Worm (Caenorhabditis elegans) whole organism, L2 larva: ENCODE measurements around the gene F31F7.2.

Source experiments
- C34F6.9 ChIP-seq: fragments of 150-350 bp; optimal IDR thresholded peaks from 2 replicates; lab custom pipeline; 2014; ENCODE audit warnings: missing biosample characterization, missing genetic modification characterization
- F13H6.1 ChIP-seq: sonication (generic microtip); optimal IDR thresholded peaks from 2 replicates; lab custom pipeline; 2016; ENCODE audit warnings: missing genetic modification characterization, missing compliant biosample characterization
- Y55F3AM.14 ChIP-seq: fragments of 200-800 bp; sonication (Bioruptor generic); optimal IDR thresholded peaks from 2 replicates; lab custom pipeline; 2018; ENCODE audit warnings: mild to moderate bottlenecking, missing genetic modification characterization, missing compliant biosample characterization
- alr-1 ChIP-seq: fragments of 150-350 bp; optimal IDR thresholded peaks from 2 replicates; lab custom pipeline; 2014; ENCODE audit warnings: missing biosample characterization, missing genetic modification characterization
- ama-1 ChIP-seq: fragments of 150-350 bp; optimal IDR thresholded peaks from 2 replicates; lab custom pipeline; 2018; ENCODE audit warnings: inconsistent platforms
- blmp-1 ChIP-seq: sonication (generic microtip); optimal IDR thresholded peaks from 2 replicates; lab custom pipeline; 2017; ENCODE audit warnings: missing genetic modification characterization, mild to moderate bottlenecking, missing compliant biosample characterization, antibody characterized with exemption, moderate library complexity; ENCODE audit not compliant: insufficient read depth
- ceh-82 ChIP-seq: fragments of 150-350 bp; optimal IDR thresholded peaks from 2 replicates; lab custom pipeline; 2014; ENCODE audit warnings: missing biosample characterization, missing genetic modification characterization
- crh-2 ChIP-seq: sonication (generic microtip); optimal IDR thresholded peaks from 2 replicates; lab custom pipeline; 2017; ENCODE audit warnings: missing biosample characterization, missing genetic modification characterization
- dmd-4 ChIP-seq: sonication (generic microtip); optimal IDR thresholded peaks from 2 replicates; lab custom pipeline; 2017; ENCODE audit warnings: missing biosample characterization, missing genetic modification characterization
- egl-27 ChIP-seq: sonication (generic microtip); optimal IDR thresholded peaks from 3 replicates; lab custom pipeline; 2017; ENCODE audit warnings: missing biosample characterization, missing genetic modification reagents, missing genetic modification characterization
- elt-3 ChIP-seq: sonication (generic microtip); optimal IDR thresholded peaks from 2 replicates; lab custom pipeline; 2017; ENCODE audit warnings: missing biosample characterization, missing genetic modification characterization
- fos-1 ChIP-seq: fragments of 150-350 bp; optimal IDR thresholded peaks from 2 replicates; lab custom pipeline; 2014; ENCODE audit warnings: missing biosample characterization, missing genetic modification characterization
- gmeb-1 ChIP-seq: fragments of 150-350 bp; optimal IDR thresholded peaks from 2 replicates; lab custom pipeline; 2014; ENCODE audit warnings: missing biosample characterization, missing genetic modification characterization
- lin-13 ChIP-seq: fragments of 150-350 bp; optimal IDR thresholded peaks from 2 replicates; lab custom pipeline; 2014; ENCODE audit warnings: missing biosample characterization, missing genetic modification reagents, missing genetic modification characterization
- lin-39 ChIP-seq: fragments of 150-350 bp; optimal IDR thresholded peaks from 2 replicates; lab custom pipeline; 2014; ENCODE audit warnings: missing biosample characterization, missing genetic modification reagents, missing genetic modification characterization
- lsy-2 ChIP-seq, 2 experiments: fragments of 150-350 bp in 1 of 2; sonication (generic microtip) in 1 of 2; optimal IDR thresholded peaks; 2 replicates each; lab custom pipeline; 2014 to 2017; ENCODE audit warnings: missing biosample characterization in 2 of 2, missing genetic modification characterization in 2 of 2
- mbf-1 ChIP-seq: sonication (generic microtip); optimal IDR thresholded peaks from 2 replicates; lab custom pipeline; 2017; ENCODE audit warnings: missing biosample characterization, missing genetic modification characterization
- nhr-10 ChIP-seq: sonication (generic microtip); optimal IDR thresholded peaks from 2 replicates; lab custom pipeline; 2017; ENCODE audit warnings: missing biosample characterization, missing genetic modification characterization
- nhr-11 ChIP-seq: fragments of 150-350 bp; optimal IDR thresholded peaks from 2 replicates; lab custom pipeline; 2014; ENCODE audit warnings: missing biosample characterization, missing genetic modification characterization
- nhr-21 ChIP-seq: fragments of 150-350 bp; optimal IDR thresholded peaks from 2 replicates; lab custom pipeline; 2014; ENCODE audit warnings: missing biosample characterization, missing genetic modification characterization
- nhr-23 ChIP-seq: fragments of 150-350 bp; optimal IDR thresholded peaks from 2 replicates; lab custom pipeline; 2014; ENCODE audit warnings: missing biosample characterization, missing genetic modification reagents, missing genetic modification characterization
- nhr-237 ChIP-seq: fragments of 150-350 bp; optimal IDR thresholded peaks from 2 replicates; lab custom pipeline; 2014; ENCODE audit warnings: missing biosample characterization, missing genetic modification characterization
- nhr-25 ChIP-seq: fragments of 150-350 bp; sonication (generic microtip); optimal IDR thresholded peaks from 3 replicates; lab custom pipeline; 2014; ENCODE audit warnings: missing biosample characterization, missing genetic modification characterization
- nhr-6 ChIP-seq: fragments of 150-350 bp; optimal IDR thresholded peaks from 2 replicates; lab custom pipeline; 2014; ENCODE audit warnings: missing biosample characterization, missing genetic modification characterization
- nhr-77 ChIP-seq: fragments of 150-350 bp; optimal IDR thresholded peaks from 2 replicates; lab custom pipeline; 2014; ENCODE audit warnings: missing biosample characterization, missing genetic modification characterization
- sem-4 ChIP-seq: fragments of 150-350 bp; optimal IDR thresholded peaks from 2 replicates; lab custom pipeline; 2014; ENCODE audit warnings: missing biosample characterization, missing genetic modification reagents, missing genetic modification characterization
- skn-1 ChIP-seq: sonication (generic microtip); optimal IDR thresholded peaks from 2 replicates; lab custom pipeline; 2017; ENCODE audit warnings: missing biosample characterization, missing genetic modification characterization
- sma-3 ChIP-seq: sonication (generic microtip); optimal IDR thresholded peaks from 2 replicates; lab custom pipeline; 2016; ENCODE audit warnings: missing genetic modification reagents, missing genetic modification characterization, missing compliant biosample characterization
- sma-9 ChIP-seq, 2 experiments: fragments of 150-350 bp in 1 of 2; sonication (generic microtip) in 1 of 2; optimal IDR thresholded peaks; 2 replicates each; lab custom pipeline; 2014 to 2016; ENCODE audit warnings: missing genetic modification characterization in 2 of 2, mild to moderate bottlenecking in 1 of 2, missing biosample characterization in 1 of 2, missing compliant biosample characterization in 1 of 2, missing genetic modification reagents in 1 of 2, moderate library complexity in 1 of 2
- snpc-4 ChIP-seq: fragments of 150-350 bp; optimal IDR thresholded peaks from 2 replicates; lab custom pipeline; 2014; ENCODE audit warnings: missing biosample characterization, missing genetic modification characterization
- zag-1 ChIP-seq: fragments of 150-350 bp; optimal IDR thresholded peaks from 2 replicates; lab custom pipeline; 2014; ENCODE audit warnings: missing biosample characterization, missing genetic modification characterization
- ztf-1 ChIP-seq: fragments of 200-800 bp; sonication (Bioruptor generic); conservative IDR thresholded peaks from 2 replicates; pipeline ENCODE4 v1.3.6; 2022; ENCODE audit warnings: missing genetic modification characterization, missing compliant biosample characterization
- ztf-4 ChIP-seq: fragments of 150-350 bp; optimal IDR thresholded peaks from 2 replicates; lab custom pipeline; 2014; ENCODE audit warnings: missing biosample characterization, missing genetic modification characterization

F31F7.2 gene

DNA sequence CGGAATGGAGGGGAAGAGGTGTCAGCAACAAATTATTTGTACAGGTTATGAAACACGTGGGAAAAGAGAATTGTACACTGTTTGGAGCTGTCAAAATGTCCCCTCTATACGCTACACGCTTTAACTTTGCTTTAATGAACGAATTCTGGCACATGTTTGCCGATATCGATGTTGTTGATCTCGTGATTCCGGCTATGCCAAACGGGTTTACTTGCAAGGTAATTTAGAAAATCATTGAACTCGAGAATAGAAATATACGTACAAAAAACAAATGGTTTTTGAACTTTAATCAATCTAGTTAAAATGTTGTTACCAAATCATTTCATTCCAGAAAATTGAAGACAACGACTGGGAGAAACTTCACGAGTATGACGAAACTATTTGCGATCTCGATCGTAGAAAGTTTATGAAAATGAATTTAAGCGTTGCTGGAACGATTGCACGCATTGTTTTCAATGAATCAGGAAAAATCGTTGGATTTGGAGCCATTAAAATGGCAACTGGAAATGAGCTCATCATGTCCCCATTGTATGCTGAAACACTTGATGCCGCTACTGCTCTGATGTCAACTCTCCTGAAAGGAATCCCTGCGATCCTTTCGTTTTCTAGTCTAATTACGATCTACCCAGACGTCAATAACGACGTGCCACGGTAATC is 6.7 kb downstream of the F31F7.2 start:
- no peak for TF ChIP-seq egl-27 (tag; lab: Kevin White, UChicago)
- no peak for TF ChIP-seq blmp-1
- peak; percentile 17 for TF ChIP-seq sma-9 (GFP tag; optimal IDR thresholded peaks at IDR 0.05; lab: Kevin White, UChicago)
- no peak for TF ChIP-seq sma-9 (tag; optimal IDR thresholded peaks at IDR 0.05; lab: Kevin White, UChicago)
- TF ChIP-seq ama-1 = peak; percentile 30
- peak; percentile 37 for TF ChIP-seq nhr-21 (tag; lab: Kevin White, UChicago)

DNA sequence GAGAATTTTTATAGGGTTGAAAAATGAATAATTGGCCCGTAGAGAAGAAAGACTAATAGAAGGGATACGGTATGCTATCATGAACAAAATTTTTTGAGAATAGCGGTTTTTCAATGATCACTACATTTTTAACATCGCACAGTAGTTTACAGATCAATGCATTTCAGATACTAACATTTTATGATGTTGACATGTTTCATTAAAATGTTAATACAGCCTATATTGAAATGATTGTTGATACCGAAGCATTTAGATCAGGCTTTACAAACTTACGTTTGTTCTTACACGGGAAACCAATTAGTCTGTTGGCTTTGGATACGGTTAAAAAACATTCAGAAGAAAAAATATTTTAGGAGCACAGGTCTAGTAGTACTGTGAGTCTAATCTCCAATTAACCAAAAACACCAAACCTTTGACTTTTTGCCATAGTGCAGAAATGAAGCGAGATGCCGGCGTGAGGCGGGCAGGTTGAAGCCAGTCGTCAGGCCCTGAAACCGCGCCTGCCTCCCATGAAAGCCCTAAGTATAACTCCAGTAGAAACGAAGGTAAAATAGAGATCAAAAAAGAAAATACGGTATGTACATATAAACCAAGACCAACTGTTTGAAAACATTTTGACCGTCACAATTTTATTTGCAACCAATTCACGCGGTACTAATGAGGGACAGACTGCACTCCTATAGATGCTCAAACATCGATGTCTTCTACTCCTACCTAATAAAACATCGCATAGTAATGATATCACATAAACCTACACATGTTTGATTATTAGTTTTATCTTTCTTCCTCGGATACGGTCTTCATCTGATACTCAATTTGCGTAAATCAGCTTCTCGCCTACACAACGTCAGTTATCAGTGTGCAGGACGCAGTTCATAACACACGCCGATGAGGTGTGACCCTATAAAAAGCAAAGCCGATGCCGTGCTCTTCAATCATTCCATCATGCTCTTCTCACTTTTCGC is 7.7 kb downstream of the F31F7.2 start, which contains the start of gene fil-2:
fil-2 (plus strand) TSS at position 915 of the 965 bp plus-strand sequence.
- no peak for TF ChIP-seq nhr-237
- TF ChIP-seq ama-1 = peak; percentile 29
- TF ChIP-seq nhr-21 (tag; lab: Kevin White, UChicago) = peak; percentile 12
- peak; percentile 29 for TF ChIP-seq ztf-4 (tag; lab: Kevin White, UChicago)
- no peak for TF ChIP-seq nhr-11 (tag; lab: Kevin White, UChicago)
- peak; percentile 67 for TF ChIP-seq gmeb-1 (tag; lab: Kevin White, UChicago)
- no peak for TF ChIP-seq lsy-2 (tag; optimal IDR thresholded peaks at IDR 0.05; lab: Kevin White, UChicago)
- peak; percentile 14 for TF ChIP-seq fos-1
- peak; percentile 43 for TF ChIP-seq nhr-25 (tag; lab: Kevin White, UChicago)
- peak; percentile 44 for TF ChIP-seq sma-9 (GFP tag; optimal IDR thresholded peaks at IDR 0.05; lab: Kevin White, UChicago)
- TF ChIP-seq sma-9 (tag; optimal IDR thresholded peaks at IDR 0.05; lab: Kevin White, UChicago) = no peak
- peak; percentile 62 for TF ChIP-seq blmp-1
- TF ChIP-seq nhr-10 = no peak
- no peak for TF ChIP-seq ceh-82
- peak; percentile 13 for TF ChIP-seq lin-13
- TF ChIP-seq egl-27 (tag; lab: Kevin White, UChicago) = no peak
- TF ChIP-seq crh-2 (tag; lab: Kevin White, UChicago) = peak; percentile 32

DNA sequence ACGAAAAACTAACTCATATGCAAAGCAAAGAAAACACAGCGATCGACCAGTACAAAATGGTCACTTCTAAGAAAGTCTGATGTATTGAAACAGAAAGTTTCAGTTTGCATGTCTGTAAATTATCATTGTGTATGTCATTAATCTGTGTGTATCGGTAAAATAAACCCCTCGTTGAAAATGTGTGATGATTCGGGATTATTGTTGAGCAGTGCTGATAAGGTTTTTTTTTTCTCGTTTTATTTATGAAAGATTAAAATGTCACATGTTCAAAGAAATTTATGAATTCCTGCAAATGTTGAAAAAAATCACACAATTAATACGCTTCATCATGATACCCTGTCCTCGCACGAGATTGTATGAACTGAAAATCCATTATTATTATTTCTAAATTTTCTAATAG is 9.4 kb downstream of the F31F7.2 start:
- TF ChIP-seq sma-3 (GFP tag; lab: Kevin White, UChicago) (no peak), sma-9 (GFP tag; optimal IDR thresholded peaks at IDR 0.05; lab: Kevin White, UChicago) (peak; percentile 27), sma-9 (tag; optimal IDR thresholded peaks at IDR 0.05; lab: Kevin White, UChicago) (no peak)
- TF ChIP-seq, all 48 proteins: peak for 1

DNA sequence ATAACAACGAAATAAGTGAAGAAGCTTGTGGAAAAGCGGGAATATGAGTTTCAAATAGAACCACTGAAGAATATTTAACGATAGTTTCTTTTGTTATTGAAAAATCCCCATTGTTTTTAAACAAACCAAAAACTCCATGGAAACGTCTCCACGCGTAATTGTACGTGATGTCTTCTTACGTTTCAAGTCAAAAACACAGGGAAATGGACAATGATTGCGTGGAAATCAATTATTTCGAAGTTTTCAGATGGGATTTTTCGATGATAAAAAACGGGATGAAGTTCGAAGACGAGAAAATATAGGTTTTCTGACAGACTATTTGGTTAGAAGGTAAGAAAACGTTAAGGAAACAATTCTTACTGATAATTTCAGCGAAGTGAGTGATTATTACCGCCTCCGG is 10.5 kb downstream of the F31F7.2 start, which contains the start of the genes K12B6.4 and spe-49:
K12B6.4 (minus strand) TSS at position 101 of the 400 bp plus-strand sequence.
spe-49 (plus strand) TSS at position 185 of the 400 bp plus-strand sequence.
- TF ChIP-seq crh-2 (tag; lab: Kevin White, UChicago) (no peak), elt-3 (no peak), skn-1 (tag; lab: Kevin White, UChicago) (no peak), egl-27 (tag; lab: Kevin White, UChicago) (no peak), nhr-23 (tag; lab: Kevin White, UChicago) (no peak), alr-1 (tag; lab: Kevin White, UChicago) (no peak), zag-1 (no peak)

DNA sequence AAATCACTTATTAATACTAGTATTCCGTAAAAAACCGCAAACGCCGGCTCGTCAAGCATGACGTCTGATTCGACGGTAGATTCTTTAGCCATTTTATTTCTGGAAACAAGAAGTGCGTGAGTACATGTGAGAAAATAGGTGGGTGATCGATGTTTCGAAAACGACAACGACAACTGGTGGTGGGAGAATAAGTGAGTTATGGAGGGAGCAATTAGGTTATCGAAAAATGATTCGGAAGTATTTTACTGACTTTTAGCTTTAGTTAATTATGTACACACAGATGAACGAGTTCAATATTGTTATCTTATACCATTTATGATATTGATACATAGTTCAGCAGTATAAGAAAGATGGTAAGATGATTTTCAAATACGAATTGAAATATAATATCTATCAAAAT is 15.7 kb downstream of the F31F7.2 start, which contains the start of gene srn-1:
srn-1 (minus strand) TSS at position 101 of the 400 bp plus-strand sequence.
- no peak for TF ChIP-seq sem-4
- TF ChIP-seq nhr-77 (tag; lab: Kevin White, UChicago) = no peak
- no peak for TF ChIP-seq Y55F3AM.14
- TF ChIP-seq elt-3 = no peak
- no peak for TF ChIP-seq F13H6.1 (tag; lab: Kevin White, UChicago)
- TF ChIP-seq blmp-1 = no peak
- TF ChIP-seq gmeb-1 (tag; lab: Kevin White, UChicago) = no peak
- TF ChIP-seq nhr-11 (tag; lab: Kevin White, UChicago) = no peak
- no peak for TF ChIP-seq alr-1 (tag; lab: Kevin White, UChicago)

DNA sequence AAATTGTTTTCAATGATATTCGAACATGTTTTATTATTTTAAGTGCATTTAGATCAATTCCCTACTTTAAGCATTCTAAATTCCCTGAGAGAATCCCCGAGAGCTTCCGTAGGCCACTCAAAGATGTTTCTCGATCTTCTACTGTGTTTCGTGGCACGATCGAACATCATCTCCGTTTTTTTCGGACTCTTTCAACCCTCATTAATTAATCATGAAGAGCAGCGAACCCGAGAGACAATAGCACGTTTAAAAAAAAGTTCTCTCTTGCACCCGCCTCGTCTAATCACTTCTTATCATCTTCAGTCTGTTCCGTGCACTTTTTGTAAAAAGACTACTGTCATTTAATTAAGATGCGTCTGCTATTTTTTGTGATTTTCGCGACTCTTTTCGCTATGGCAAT is 18.0 kb downstream of the F31F7.2 start, which contains the start of gene K12B6.11:
K12B6.11 (plus strand) TSS at position 301 of the 400 bp plus-strand sequence.
- no peak for TF ChIP-seq mbf-1 (tag; lab: Kevin White, UChicago)
- TF ChIP-seq egl-27 (tag; lab: Kevin White, UChicago) = no peak
- TF ChIP-seq sem-4 = no peak
- TF ChIP-seq crh-2 (tag; lab: Kevin White, UChicago) = no peak
- TF ChIP-seq lin-39 = no peak
- TF ChIP-seq dmd-4 (tag; lab: Kevin White, UChicago) = no peak
- TF ChIP-seq sma-9 (GFP tag; optimal IDR thresholded peaks at IDR 0.05; lab: Kevin White, UChicago) = no peak
- TF ChIP-seq sma-9 (tag; optimal IDR thresholded peaks at IDR 0.05; lab: Kevin White, UChicago) = no peak
- TF ChIP-seq ztf-1 (GFP tag; lab: Robert Waterston, UW) = no peak
- no peak for TF ChIP-seq Y55F3AM.14
- no peak for TF ChIP-seq lin-13
- TF ChIP-seq nhr-6 (tag; lab: Kevin White, UChicago) = no peak
- no peak for TF ChIP-seq zag-1
- TF ChIP-seq F13H6.1 (tag; lab: Kevin White, UChicago) = no peak
- TF ChIP-seq blmp-1 = no peak
- no peak for TF ChIP-seq alr-1 (tag; lab: Kevin White, UChicago)
- TF ChIP-seq C34F6.9 = no peak
- TF ChIP-seq fos-1 = no peak
- TF ChIP-seq snpc-4 (tag; lab: Kevin White, UChicago) = no peak
- TF ChIP-seq, all 48 proteins: peak for 0
